Worm (Caenorhabditis elegans) whole organism, L1 larva: Measurements from ENCODE around the gene Y45G5AM.3.
"Not testable (repeated sequence)": the region's sequence is repeated elsewhere in the genome, so short reads cannot be mapped to it uniquely, and the experiment has no call there.

Source experiments
- C04F5.9 ChIP-seq: sonication (generic microtip); optimal IDR thresholded peaks from 2 replicates; lab custom pipeline; 2016; ENCODE audit warnings: missing genetic modification characterization, missing compliant biosample characterization
- C34B4.2 ChIP-seq: sonication (generic microtip); optimal IDR thresholded peaks from 2 replicates; lab custom pipeline; 2017; ENCODE audit warnings: mild to moderate bottlenecking, missing genetic modification characterization, missing compliant biosample characterization
- F16B12.6 ChIP-seq: fragments of 150-350 bp; optimal IDR thresholded peaks from 2 replicates; lab custom pipeline; 2014; ENCODE audit warnings: missing biosample characterization, missing genetic modification characterization
- aly-2 ChIP-seq: fragments of 150-350 bp; optimal IDR thresholded peaks from 2 replicates; lab custom pipeline; 2014; ENCODE audit warnings: missing biosample characterization, missing genetic modification characterization
- ama-1 ChIP-seq: fragments of 150-350 bp; optimal IDR thresholded peaks from 2 replicates; lab custom pipeline; 2014
- ceh-63 ChIP-seq: fragments of 200-800 bp; sonication (Bioruptor generic); optimal IDR thresholded peaks from 2 replicates; lab custom pipeline; 2018; ENCODE audit warnings: mild to moderate bottlenecking, missing genetic modification characterization, missing compliant biosample characterization
- ceh-88 ChIP-seq: fragments of 200-800 bp; sonication (Bioruptor generic); IDR thresholded peaks from 2 replicates; pipeline ENCODE4 v1.3.6; 2022; ENCODE audit warnings: missing genetic modification characterization, missing compliant biosample characterization
- ces-1 ChIP-seq: fragments of 150-350 bp; optimal IDR thresholded peaks from 2 replicates; lab custom pipeline; 2014; ENCODE audit warnings: missing biosample characterization, missing genetic modification reagents, missing genetic modification characterization
- elt-2 ChIP-seq: sonication (generic microtip); optimal IDR thresholded peaks from 2 replicates; lab custom pipeline; 2016; ENCODE audit warnings: missing genetic modification characterization, mild to moderate bottlenecking, inconsistent platforms, missing compliant biosample characterization, missing genetic modification reagents
- fkh-10 ChIP-seq: sonication (generic microtip); optimal IDR thresholded peaks from 2 replicates; lab custom pipeline; 2017; ENCODE audit warnings: missing biosample characterization, missing genetic modification reagents, missing genetic modification characterization
- fkh-8 ChIP-seq: sonication (generic microtip); optimal IDR thresholded peaks from 2 replicates; lab custom pipeline; 2016; ENCODE audit warnings: mild to moderate bottlenecking, missing genetic modification characterization, missing compliant biosample characterization
- grh-1 ChIP-seq: fragments of 200-800 bp; sonication (Bioruptor generic); IDR thresholded peaks from 2 replicates; pipeline ENCODE4 v1.3.6; 2022; ENCODE audit warnings: missing genetic modification reagents, missing genetic modification characterization, missing compliant biosample characterization
- hlh-17 ChIP-seq: fragments of 200-800 bp; sonication (Bioruptor generic); optimal IDR thresholded peaks from 2 replicates; lab custom pipeline; 2018; ENCODE audit warnings: missing genetic modification characterization, mild to moderate bottlenecking, missing compliant biosample characterization, moderate library complexity, borderline replicate concordance
- hpl-2 ChIP-seq: fragments of 150-350 bp; optimal IDR thresholded peaks from 2 replicates; lab custom pipeline; 2014; ENCODE audit warnings: missing biosample characterization, missing genetic modification reagents, missing genetic modification characterization
- irx-1 ChIP-seq: sonication (generic microtip); optimal IDR thresholded peaks from 2 replicates; lab custom pipeline; 2016; ENCODE audit warnings: missing genetic modification characterization, missing compliant biosample characterization
- isw-1 ChIP-seq: fragments of 200-800 bp; sonication (Bioruptor generic); IDR thresholded peaks from 2 replicates; pipeline ENCODE4 v1.3.6; 2022; ENCODE audit warnings: missing genetic modification characterization, missing compliant biosample characterization
- jun-1 ChIP-seq: fragments of 150-350 bp; optimal IDR thresholded peaks from 2 replicates; lab custom pipeline; 2014; ENCODE audit warnings: missing biosample characterization, missing genetic modification reagents, missing genetic modification characterization
- lin-35 ChIP-seq, 2 experiments: fragments of 150-350 bp; optimal IDR thresholded peaks; 2 replicates each; lab custom pipeline; 2014; ENCODE audit warnings: missing biosample characterization in 2 of 2, missing genetic modification characterization in 2 of 2, missing genetic modification reagents in 2 of 2
- mdl-1 ChIP-seq, 2 experiments: fragments of 150-350 bp; optimal IDR thresholded peaks; 2 replicates each; lab custom pipeline; 2014 to 2017; ENCODE audit warnings: missing biosample characterization in 2 of 2, missing genetic modification characterization in 2 of 2, inconsistent platforms in 1 of 2
- mef-2 ChIP-seq: fragments of 150-350 bp; optimal IDR thresholded peaks from 2 replicates; lab custom pipeline; 2014; ENCODE audit warnings: missing biosample characterization, missing genetic modification characterization
- mep-1 ChIP-seq: fragments of 150-350 bp; optimal IDR thresholded peaks from 2 replicates; lab custom pipeline; 2014; ENCODE audit warnings: missing biosample characterization, missing genetic modification characterization
- nhr-11 ChIP-seq: fragments of 150-350 bp; optimal IDR thresholded peaks from 2 replicates; lab custom pipeline; 2014; ENCODE audit warnings: missing biosample characterization, missing genetic modification characterization
- nhr-47 ChIP-seq: sonication (generic microtip); optimal IDR thresholded peaks from 2 replicates; lab custom pipeline; 2016; ENCODE audit warnings: mild to moderate bottlenecking, missing genetic modification characterization, moderate library complexity, missing compliant biosample characterization
- nhr-71 ChIP-seq: sonication (generic microtip); optimal IDR thresholded peaks from 2 replicates; lab custom pipeline; 2016; ENCODE audit warnings: mild to moderate bottlenecking, missing genetic modification characterization, moderate library complexity, missing compliant biosample characterization
- nhr-84 ChIP-seq: sonication (generic microtip); optimal IDR thresholded peaks from 2 replicates; lab custom pipeline; 2017; ENCODE audit warnings: missing biosample characterization, missing genetic modification characterization
- snu-23 ChIP-seq: sonication (generic microtip); optimal IDR thresholded peaks from 2 replicates; lab custom pipeline; 2016; ENCODE audit warnings: missing genetic modification characterization, missing compliant biosample characterization
- sup-37 ChIP-seq: fragments of 200-800 bp; sonication (Bioruptor generic); optimal IDR thresholded peaks from 2 replicates; lab custom pipeline; 2018; ENCODE audit warnings: mild to moderate bottlenecking, missing genetic modification characterization, missing compliant biosample characterization
- unc-130 ChIP-seq: fragments of 150-350 bp; optimal IDR thresholded peaks from 2 replicates; lab custom pipeline; 2017; ENCODE audit warnings: missing biosample characterization, missing genetic modification characterization, inconsistent platforms
- ztf-4 ChIP-seq: fragments of 150-350 bp; optimal IDR thresholded peaks from 2 replicates; lab custom pipeline; 2014; ENCODE audit warnings: missing biosample characterization, missing genetic modification characterization

Y45G5AM.3 gene

DNA sequence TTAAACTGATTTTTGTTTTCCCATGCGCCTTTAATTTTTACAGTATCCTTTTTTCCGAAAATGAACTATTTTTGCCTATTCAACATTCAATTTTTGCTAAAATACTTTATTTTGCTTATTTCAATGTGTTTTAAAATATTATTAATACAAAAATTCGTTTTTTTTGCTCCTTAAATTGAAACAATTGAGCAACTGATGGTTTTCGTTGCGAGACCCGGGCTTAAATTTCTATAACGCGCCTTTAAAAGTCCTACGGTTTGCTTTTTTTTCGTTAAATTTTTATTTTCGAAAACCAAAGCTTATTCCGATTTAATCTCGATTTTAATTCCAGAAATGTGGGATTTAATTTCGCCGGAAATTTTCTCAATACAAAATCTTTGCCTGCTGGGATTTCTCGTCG, 30.9 kb downstream of the Y45G5AM.3 start, which contains the start of gene algn-5:
algn-5 (plus strand) TSS at position 295 of the 400 bp plus-strand sequence.
- no peak for TF ChIP-seq ztf-4 (tag; lab: Kevin White, UChicago)
- no peak for TF ChIP-seq F16B12.6 (tag; lab: Kevin White, UChicago)
- TF ChIP-seq isw-1 (GFP tag; lab: Robert Waterston, UW): no peak
- no peak for TF ChIP-seq fkh-10
- no peak for TF ChIP-seq lin-35 (GFP tag; optimal IDR thresholded peaks at IDR 0.05; lab: Kevin White, UChicago)
- no peak for TF ChIP-seq jun-1 (tag; lab: Kevin White, UChicago)
- TF ChIP-seq mep-1 (tag; lab: Kevin White, UChicago): no peak
- no peak for TF ChIP-seq mef-2 (tag; lab: Kevin White, UChicago)
- no peak for TF ChIP-seq nhr-47 (tag; lab: Kevin White, UChicago)
- no peak for TF ChIP-seq grh-1
- TF ChIP-seq C34B4.2: no peak
- TF ChIP-seq ceh-88 (GFP tag; lab: Robert Waterston, UW): no peak
- no peak for TF ChIP-seq elt-2 (tag; lab: Kevin White, UChicago)

DNA sequence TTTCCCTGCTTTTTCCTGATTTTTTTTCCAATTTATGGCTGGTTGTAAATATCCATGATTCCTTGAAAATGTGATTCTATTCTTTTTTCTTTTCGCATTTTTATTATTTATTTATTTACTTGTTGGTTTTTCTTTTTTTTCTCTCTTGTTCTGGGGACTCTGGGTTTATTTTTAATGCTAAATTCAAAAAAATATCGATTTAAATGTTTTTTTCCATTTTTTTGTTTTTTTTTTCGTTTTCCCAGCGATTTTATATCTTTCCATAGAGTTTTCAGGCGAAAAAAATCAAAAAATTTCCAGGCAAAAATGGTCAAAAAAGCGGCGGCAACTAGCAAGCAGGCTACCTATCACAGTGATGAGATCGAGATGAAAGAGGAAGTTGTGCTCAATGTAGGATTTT, 34.8 kb downstream of the Y45G5AM.3 start, which contains the start of gene rpac-40:
rpac-40 (plus strand) TSS at position 301 of the 400 bp plus-strand sequence.
- TF ChIP-seq nhr-71 (tag; lab: Kevin White, UChicago) (no peak), nhr-11 (tag; lab: Kevin White, UChicago) (no peak), hlh-17 (GFP tag; lab: Kevin White, UChicago) (no peak), elt-2 (tag; lab: Kevin White, UChicago) (no peak), ama-1 (lab: Kevin White, UChicago) (no peak), C04F5.9 (tag; lab: Kevin White, UChicago) (no peak), fkh-8 (tag; lab: Kevin White, UChicago) (no peak)

- TF ChIP-seq hpl-2 (GFP tag; lab: Kevin White, UChicago) (no peak), ceh-63 (no peak), snu-23 (GFP tag; lab: Kevin White, UChicago) (no peak), aly-2 (tag; lab: Kevin White, UChicago) (no peak)
Observed at ce11 chrV:4204421-4204820, 40.1 kb downstream of the Y45G5AM.3 start, which contains the start of gene H43I07.1. Gene H43I07.1 (plus strand): TSS chrV:4204721.

ce11 chrV:4211521-4211920, 47.2 kb downstream of the Y45G5AM.3 start:
- no peak for TF ChIP-seq ceh-88 (GFP tag; lab: Robert Waterston, UW)
- no peak for TF ChIP-seq unc-130 (tag; lab: Kevin White, UChicago)
- TF ChIP-seq fkh-10: peak; percentile 49
- TF ChIP-seq irx-1: no peak
- no peak for TF ChIP-seq hpl-2 (GFP tag; lab: Kevin White, UChicago)
- peak; percentile 25 for TF ChIP-seq ces-1 (GFP tag; lab: Kevin White, UChicago)

- TF ChIP-seq mdl-1 (tag; optimal IDR thresholded peaks at IDR 0.05; lab: Kevin White, UChicago); sup-37 (GFP tag; lab: Kevin White, UChicago); nhr-84 (tag; lab: Kevin White, UChicago): not testable (repeated sequence)
Observed at ce11 chrV:4215856-4216255, 51.5 kb downstream of the Y45G5AM.3 start, which contains the start of gene H43I07.4. Gene H43I07.4 (plus strand): TSS chrV:4216156.
